Worm (Caenorhabditis elegans) whole organism, late embryonic: Measurements from ENCODE around the gene col-94.

Experiments used
- C38D4.7 ChIP-seq: fragments of 200-800 bp; sonication (Bioruptor generic); optimal IDR thresholded peaks from 2 replicates; lab custom pipeline; 2018; ENCODE audit warnings: mild to moderate bottlenecking, missing genetic modification characterization, moderate library complexity, missing compliant biosample characterization
- F13H6.1 ChIP-seq: sonication (generic microtip); optimal IDR thresholded peaks from 2 replicates; lab custom pipeline; 2016; ENCODE audit warnings: missing genetic modification characterization, missing compliant biosample characterization
- K02D7.2 ChIP-seq: sonication (generic microtip); optimal IDR thresholded peaks from 2 replicates; lab custom pipeline; 2017; ENCODE audit warnings: mild to moderate bottlenecking, missing genetic modification characterization, missing compliant biosample characterization
- T23F11.4 ChIP-seq: fragments of 200-800 bp; sonication (Bioruptor generic); optimal IDR thresholded peaks from 2 replicates; lab custom pipeline; 2018; ENCODE audit warnings: mild to moderate bottlenecking, missing genetic modification characterization, missing compliant biosample characterization
- Y22D7AL.16 ChIP-seq: sonication (generic microtip); optimal IDR thresholded peaks from 2 replicates; lab custom pipeline; 2016; ENCODE audit warnings: missing genetic modification characterization, missing compliant biosample characterization
- ama-1 ChIP-seq: fragments of 150-350 bp; optimal IDR thresholded peaks from 2 replicates; lab custom pipeline; 2014
- ceh-14 ChIP-seq: sonication (generic microtip); optimal IDR thresholded peaks from 2 replicates; lab custom pipeline; 2016; ENCODE audit warnings: missing genotype, missing genetic modification characterization, missing compliant biosample characterization
- ceh-19 ChIP-seq: fragments of 200-800 bp; sonication (Bioruptor generic); optimal IDR thresholded peaks from 2 replicates; lab custom pipeline; 2018; ENCODE audit warnings: mild to moderate bottlenecking, missing genetic modification characterization, missing compliant biosample characterization
- ceh-2 ChIP-seq: sonication (generic microtip); optimal IDR thresholded peaks from 2 replicates; lab custom pipeline; 2016; ENCODE audit warnings: missing genotype, missing genetic modification characterization, missing compliant biosample characterization
- ceh-22 ChIP-seq: sonication (generic microtip); optimal IDR thresholded peaks from 2 replicates; lab custom pipeline; 2017; ENCODE audit warnings: missing biosample characterization, missing genetic modification characterization
- ceh-24 ChIP-seq: sonication (generic microtip); optimal IDR thresholded peaks from 2 replicates; lab custom pipeline; 2016; ENCODE audit warnings: mild to moderate bottlenecking, missing genetic modification characterization, missing compliant biosample characterization
- ceh-34 ChIP-seq: sonication (generic microtip); optimal IDR thresholded peaks from 2 replicates; lab custom pipeline; 2016; ENCODE audit warnings: mild to moderate bottlenecking, missing genetic modification characterization, missing compliant biosample characterization
- ceh-48 ChIP-seq: sonication (generic microtip); optimal IDR thresholded peaks from 2 replicates; lab custom pipeline; 2016; ENCODE audit warnings: missing genetic modification characterization, inconsistent platforms, missing compliant biosample characterization
- ceh-6 ChIP-seq: fragments of 200-800 bp; sonication (Bioruptor generic); optimal IDR thresholded peaks from 2 replicates; lab custom pipeline; 2018; ENCODE audit warnings: mild to moderate bottlenecking, missing genetic modification characterization, missing compliant biosample characterization
- che-1 ChIP-seq: sonication (generic microtip); optimal IDR thresholded peaks from 2 replicates; lab custom pipeline; 2016; ENCODE audit warnings: mild to moderate bottlenecking, missing genetic modification characterization, missing compliant biosample characterization
- dve-1 ChIP-seq: sonication (generic microtip); optimal IDR thresholded peaks from 2 replicates; lab custom pipeline; 2017; ENCODE audit warnings: antibody characterized with exemption, mild to moderate bottlenecking, missing genetic modification characterization, missing compliant biosample characterization
- elt-2 ChIP-seq: sonication (generic microtip); optimal IDR thresholded peaks from 2 replicates; lab custom pipeline; 2016; ENCODE audit warnings: missing genetic modification reagents, missing genetic modification characterization, missing compliant biosample characterization
- elt-4 ChIP-seq: sonication (generic microtip); optimal IDR thresholded peaks from 2 replicates; lab custom pipeline; 2016; ENCODE audit warnings: missing genetic modification characterization, missing compliant biosample characterization
- eyg-1 ChIP-seq: sonication (generic microtip); optimal IDR thresholded peaks from 2 replicates; lab custom pipeline; 2016; ENCODE audit warnings: missing genotype, missing genetic modification characterization, missing compliant biosample characterization
- fax-1 ChIP-seq: sonication (generic microtip); optimal IDR thresholded peaks from 2 replicates; lab custom pipeline; 2016; ENCODE audit warnings: missing genotype, missing genetic modification characterization, missing compliant biosample characterization
- fkh-10 ChIP-seq: fragments of 150-350 bp; optimal IDR thresholded peaks from 2 replicates; lab custom pipeline; 2014; ENCODE audit warnings: missing biosample characterization, missing genetic modification reagents, missing genetic modification characterization
- fkh-6 ChIP-seq: sonication (generic microtip); optimal IDR thresholded peaks from 2 replicates; lab custom pipeline; 2016; ENCODE audit warnings: missing genetic modification characterization, missing compliant biosample characterization
- gmeb-2 ChIP-seq: sonication (generic microtip); optimal IDR thresholded peaks from 2 replicates; lab custom pipeline; 2016; ENCODE audit warnings: missing genetic modification characterization, inconsistent platforms, missing compliant biosample characterization
- hlh-13 ChIP-seq: fragments of 200-800 bp; sonication (Bioruptor generic); optimal IDR thresholded peaks from 2 replicates; lab custom pipeline; 2018; ENCODE audit warnings: mild to moderate bottlenecking, missing genetic modification characterization, missing compliant biosample characterization
- hlh-15 ChIP-seq: sonication (generic microtip); optimal IDR thresholded peaks from 2 replicates; lab custom pipeline; 2016; ENCODE audit warnings: missing genetic modification characterization, missing compliant biosample characterization
- hlh-30 ChIP-seq: sonication (generic microtip); optimal IDR thresholded peaks from 2 replicates; lab custom pipeline; 2017; ENCODE audit warnings: antibody characterized with exemption, missing genetic modification characterization, missing compliant biosample characterization; ENCODE audit not compliant: insufficient read depth
- hlh-6 ChIP-seq: sonication (generic microtip); optimal IDR thresholded peaks from 2 replicates; lab custom pipeline; 2016; ENCODE audit warnings: missing genotype, missing genetic modification characterization, missing compliant biosample characterization
- hlh-8 ChIP-seq: sonication (generic microtip); optimal IDR thresholded peaks from 2 replicates; lab custom pipeline; 2016; ENCODE audit warnings: missing genotype, missing genetic modification characterization, missing compliant biosample characterization
- lim-6 ChIP-seq: sonication (generic microtip); optimal IDR thresholded peaks from 2 replicates; lab custom pipeline; 2016; ENCODE audit warnings: missing genetic modification characterization, missing compliant biosample characterization
- lin-11 ChIP-seq: fragments of 200-800 bp; sonication (Bioruptor generic); optimal IDR thresholded peaks from 2 replicates; lab custom pipeline; 2018; ENCODE audit warnings: mild to moderate bottlenecking, missing genetic modification characterization, missing compliant biosample characterization
- mec-3 ChIP-seq: sonication (generic microtip); optimal IDR thresholded peaks from 2 replicates; lab custom pipeline; 2016; ENCODE audit warnings: borderline replicate concordance, missing genetic modification characterization, missing compliant biosample characterization
- nhr-11 ChIP-seq: fragments of 150-350 bp; optimal IDR thresholded peaks from 2 replicates; lab custom pipeline; 2014; ENCODE audit warnings: missing biosample characterization, missing genetic modification characterization
- nhr-232 ChIP-seq: sonication (generic microtip); optimal IDR thresholded peaks from 2 replicates; lab custom pipeline; 2016; ENCODE audit warnings: missing genetic modification characterization, missing compliant biosample characterization
- pag-3 ChIP-seq: sonication (generic microtip); optimal IDR thresholded peaks from 2 replicates; lab custom pipeline; 2016; ENCODE audit warnings: missing compliant biosample characterization, missing genetic modification characterization, borderline replicate concordance
- pha-2 ChIP-seq: sonication (generic microtip); optimal IDR thresholded peaks from 2 replicates; lab custom pipeline; 2017; ENCODE audit warnings: mild to moderate bottlenecking, missing genetic modification characterization, missing compliant biosample characterization
- pha-4 ChIP-seq: fragments of 150-350 bp; optimal IDR thresholded peaks from 2 replicates; lab custom pipeline; 2018; ENCODE audit warnings: missing biosample characterization, missing genetic modification reagents, missing genetic modification characterization
- pqm-1 ChIP-seq: sonication (generic microtip); optimal IDR thresholded peaks from 2 replicates; lab custom pipeline; 2016; ENCODE audit warnings: missing genetic modification characterization, missing compliant biosample characterization
- pros-1 ChIP-seq: fragments of 150-350 bp; optimal IDR thresholded peaks from 2 replicates; lab custom pipeline; 2014; ENCODE audit warnings: missing biosample characterization, missing genetic modification reagents, missing genetic modification characterization
- ref-2 ChIP-seq: sonication (generic microtip); optimal IDR thresholded peaks from 2 replicates; lab custom pipeline; 2016; ENCODE audit warnings: missing genetic modification characterization, missing compliant biosample characterization
- rnt-1 ChIP-seq: sonication (generic microtip); optimal IDR thresholded peaks from 2 replicates; lab custom pipeline; 2016; ENCODE audit warnings: missing genetic modification characterization, missing compliant biosample characterization
- sdc-2 ChIP-seq: sonication (generic microtip); optimal IDR thresholded peaks from 2 replicates; lab custom pipeline; 2016; ENCODE audit warnings: missing genotype, missing genetic modification characterization, missing compliant biosample characterization
- sox-2 ChIP-seq: fragments of 200-800 bp; sonication (Bioruptor generic); IDR thresholded peaks from 2 replicates; pipeline ENCODE4 v1.3.6; 2022; ENCODE audit warnings: missing genetic modification reagents, missing genetic modification characterization, missing compliant biosample characterization
- sox-4 ChIP-seq: sonication (generic microtip); optimal IDR thresholded peaks from 2 replicates; lab custom pipeline; 2017; ENCODE audit warnings: mild to moderate bottlenecking, missing genetic modification characterization, inconsistent platforms, missing compliant biosample characterization
- syd-9 ChIP-seq: sonication (generic microtip); optimal IDR thresholded peaks from 2 replicates; lab custom pipeline; 2016; ENCODE audit warnings: mild to moderate bottlenecking, missing genetic modification characterization, moderate library complexity, missing compliant biosample characterization
- tbx-2 ChIP-seq: sonication (generic microtip); optimal IDR thresholded peaks from 2 replicates; lab custom pipeline; 2016; ENCODE audit warnings: missing genetic modification characterization, missing compliant biosample characterization
- tbx-7 ChIP-seq: sonication (generic microtip); optimal IDR thresholded peaks from 2 replicates; lab custom pipeline; 2016; ENCODE audit warnings: missing genotype, missing genetic modification characterization, missing compliant biosample characterization
- unc-3 ChIP-seq, 2 experiments: fragments of 200-800 bp in 1 of 2; sonication (Bioruptor generic) in 1 of 2; sonication (generic microtip) in 1 of 2; conservative IDR thresholded peaks in 1 of 2; optimal IDR thresholded peaks in 1 of 2; 2 replicates each; pipeline versions ENCODE4 v1.3.6 to Lab custom; 2016 to 2022; ENCODE audit warnings: missing compliant biosample characterization in 2 of 2, missing genetic modification characterization in 2 of 2, missing genetic modification reagents in 1 of 2
- unc-42 ChIP-seq: sonication (generic microtip); optimal IDR thresholded peaks from 2 replicates; lab custom pipeline; 2016; ENCODE audit warnings: missing genotype, missing genetic modification characterization, missing compliant biosample characterization
- zip-5 ChIP-seq: sonication (generic microtip); optimal IDR thresholded peaks from 2 replicates; lab custom pipeline; 2016; ENCODE audit warnings: missing genetic modification characterization, missing compliant biosample characterization

The col-94 gene

DNA sequence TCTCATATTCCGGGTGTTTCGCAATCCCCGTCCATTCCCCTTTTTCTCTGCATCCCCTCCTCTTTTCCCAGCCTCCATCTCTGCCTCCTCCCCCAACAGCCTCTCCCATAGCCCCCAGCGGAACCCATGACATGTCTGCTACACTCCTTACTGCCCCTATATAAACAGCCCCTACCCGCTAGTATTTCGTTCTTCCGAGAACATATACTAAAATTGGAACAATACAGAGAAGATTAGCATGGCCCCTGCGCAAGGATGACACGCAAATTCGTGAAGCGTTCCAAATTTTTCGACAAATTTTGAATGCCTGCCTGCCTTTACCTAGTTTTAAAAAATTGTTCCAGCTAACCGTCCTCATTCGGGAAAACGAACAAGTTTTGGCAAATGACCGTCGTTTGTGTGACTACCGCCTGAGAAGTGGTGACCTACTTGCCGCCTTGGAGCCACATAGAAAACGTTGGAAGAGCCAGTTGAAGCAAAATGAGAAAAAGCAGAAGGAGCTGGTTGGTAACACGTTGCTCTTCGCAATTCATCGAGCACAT lies 1.9 kb upstream of the col-94 start (continued):
- peak; percentile 94 for TF ChIP-seq unc-3 (GFP tag; conservative IDR thresholded peaks at IDR 0.05; lab: Robert Waterston, UW)
- peak; percentile 87 for TF ChIP-seq unc-3 (tag; optimal IDR thresholded peaks at IDR 0.05; lab: Kevin White, UChicago)
- peak; percentile 95 for TF ChIP-seq pag-3 (tag; lab: Kevin White, UChicago)
- peak; percentile 69 for TF ChIP-seq zip-5 (tag; lab: Kevin White, UChicago)
- peak; percentile 91 for TF ChIP-seq syd-9 (tag; lab: Kevin White, UChicago)
- TF ChIP-seq fkh-6 (tag; lab: Kevin White, UChicago), result peak; percentile 92
- TF ChIP-seq elt-2, result peak; percentile 95
- peak; percentile 93 for TF ChIP-seq pqm-1 (tag; lab: Kevin White, UChicago)
- TF ChIP-seq fkh-10, result peak; percentile 79
- peak; percentile 88 for TF ChIP-seq sdc-2
- TF ChIP-seq pha-4 (tag; lab: Kevin White, UChicago), result no peak
- peak; percentile 94 for TF ChIP-seq dve-1 (tag; lab: Kevin White, UChicago)
- peak; percentile 95 for TF ChIP-seq sox-2
- peak; percentile 88 for TF ChIP-seq hlh-30 (tag; lab: Kevin White, UChicago)
- peak; percentile 96 for TF ChIP-seq T23F11.4 (GFP tag; lab: Kevin White, UChicago)
- TF ChIP-seq K02D7.2, result peak; percentile 92
- TF ChIP-seq ceh-22 (tag; lab: Kevin White, UChicago), result no peak
- peak; percentile 96 for TF ChIP-seq eyg-1
- TF ChIP-seq elt-4 (tag; lab: Kevin White, UChicago), result peak; percentile 71
- peak; percentile 98 for TF ChIP-seq ceh-19 (GFP tag; lab: Kevin White, UChicago)
- TF ChIP-seq ceh-2 (tag; lab: Kevin White, UChicago), result peak; percentile 94
- peak; percentile 94 for TF ChIP-seq ceh-6
- TF ChIP-seq mec-3 (tag; lab: Kevin White, UChicago), result peak; percentile 89
- peak; percentile 91 for TF ChIP-seq fax-1 (tag; lab: Kevin White, UChicago)
- TF ChIP-seq lin-11 (tag; lab: Kevin White, UChicago), result peak; percentile 87
- peak; percentile 97 for TF ChIP-seq hlh-13
- peak; percentile 97 for TF ChIP-seq ceh-34
- no peak for TF ChIP-seq ama-1 (lab: Kevin White, UChicago)
- peak; percentile 88 for TF ChIP-seq lim-6 (tag; lab: Kevin White, UChicago)
- peak; percentile 96 for TF ChIP-seq sox-4 (tag; lab: Kevin White, UChicago)
- TF ChIP-seq Y22D7AL.16 (tag; lab: Kevin White, UChicago), result peak; percentile 88
- peak; percentile 92 for TF ChIP-seq unc-42
- peak; percentile 89 for TF ChIP-seq gmeb-2 (tag; lab: Kevin White, UChicago)
- TF ChIP-seq pha-2 (tag; lab: Kevin White, UChicago), result peak; percentile 95
- TF ChIP-seq nhr-11 (tag; lab: Kevin White, UChicago), result peak; percentile 53
- TF ChIP-seq ceh-14 (tag; lab: Kevin White, UChicago), result peak; percentile 95
- peak; percentile 86 for TF ChIP-seq hlh-8
- TF ChIP-seq F13H6.1 (tag; lab: Kevin White, UChicago), result peak; percentile 94
- TF ChIP-seq ref-2 (tag; lab: Kevin White, UChicago), result peak; percentile 91
- TF ChIP-seq che-1 (tag; lab: Kevin White, UChicago), result peak; percentile 92
- peak; percentile 93 for TF ChIP-seq C38D4.7 (GFP tag; lab: Kevin White, UChicago)
- TF ChIP-seq hlh-15, result peak; percentile 90
- peak; percentile 82 for TF ChIP-seq ceh-48
- peak; percentile 88 for TF ChIP-seq ceh-24
- TF ChIP-seq hlh-6 (tag; lab: Kevin White, UChicago), result peak; percentile 97
- TF ChIP-seq tbx-2, result peak; percentile 96
- peak; percentile 89 for TF ChIP-seq nhr-232 (tag; lab: Kevin White, UChicago)
- TF ChIP-seq tbx-7 (tag; lab: Kevin White, UChicago), result peak; percentile 66
- TF ChIP-seq pros-1, result peak; percentile 89
- peak; percentile 91 for TF ChIP-seq rnt-1 (tag; lab: Kevin White, UChicago)
